Worm (Caenorhabditis elegans) whole organism, late embryonic: ENCODE measurements around the gene sdz-36.
"Not testable (repeated sequence)": the region's sequence is repeated elsewhere in the genome, so short reads cannot be mapped to it uniquely, and the experiment has no call there.

Experiments used
- C08G9.2 ChIP-seq: sonication (generic microtip); optimal IDR thresholded peaks from 2 replicates; lab custom pipeline; 2016; ENCODE audit warnings: mild to moderate bottlenecking, missing genetic modification characterization, moderate library complexity, missing compliant biosample characterization
- C38D4.7 ChIP-seq: fragments of 200-800 bp; sonication (Bioruptor generic); optimal IDR thresholded peaks from 2 replicates; lab custom pipeline; 2018; ENCODE audit warnings: mild to moderate bottlenecking, missing genetic modification characterization, moderate library complexity, missing compliant biosample characterization
- K02D7.2 ChIP-seq: sonication (generic microtip); optimal IDR thresholded peaks from 2 replicates; lab custom pipeline; 2017; ENCODE audit warnings: mild to moderate bottlenecking, missing genetic modification characterization, missing compliant biosample characterization
- K09A11.1 ChIP-seq: sonication (generic microtip); optimal IDR thresholded peaks from 2 replicates; lab custom pipeline; 2017; ENCODE audit warnings: antibody characterized with exemption, mild to moderate bottlenecking, missing genetic modification characterization, missing compliant biosample characterization; ENCODE audit not compliant: insufficient read depth
- Y22D7AL.16 ChIP-seq: sonication (generic microtip); optimal IDR thresholded peaks from 2 replicates; lab custom pipeline; 2016; ENCODE audit warnings: missing genetic modification characterization, missing compliant biosample characterization
- ahr-1 ChIP-seq: sonication (generic microtip); optimal IDR thresholded peaks from 2 replicates; lab custom pipeline; 2016; ENCODE audit warnings: missing genetic modification characterization, missing compliant biosample characterization
- ceh-14 ChIP-seq: sonication (generic microtip); optimal IDR thresholded peaks from 2 replicates; lab custom pipeline; 2016; ENCODE audit warnings: missing genotype, missing genetic modification characterization, missing compliant biosample characterization
- ceh-18 ChIP-seq: sonication (generic microtip); optimal IDR thresholded peaks from 2 replicates; lab custom pipeline; 2016; ENCODE audit warnings: missing genetic modification characterization, missing compliant biosample characterization
- ceh-2 ChIP-seq: sonication (generic microtip); optimal IDR thresholded peaks from 2 replicates; lab custom pipeline; 2016; ENCODE audit warnings: missing genotype, missing genetic modification characterization, missing compliant biosample characterization
- ceh-31 ChIP-seq: sonication (generic microtip); optimal IDR thresholded peaks from 2 replicates; lab custom pipeline; 2016; ENCODE audit warnings: missing genetic modification characterization, missing compliant biosample characterization
- ceh-34 ChIP-seq: sonication (generic microtip); optimal IDR thresholded peaks from 2 replicates; lab custom pipeline; 2016; ENCODE audit warnings: mild to moderate bottlenecking, missing genetic modification characterization, missing compliant biosample characterization
- ceh-45 ChIP-seq: fragments of 200-800 bp; sonication (Bioruptor generic); IDR thresholded peaks from 2 replicates; pipeline ENCODE4 v1.3.6; 2022; ENCODE audit warnings: missing genetic modification reagents, missing genetic modification characterization, missing compliant biosample characterization
- ceh-6 ChIP-seq: fragments of 200-800 bp; sonication (Bioruptor generic); optimal IDR thresholded peaks from 2 replicates; lab custom pipeline; 2018; ENCODE audit warnings: mild to moderate bottlenecking, missing genetic modification characterization, missing compliant biosample characterization
- che-1 ChIP-seq: sonication (generic microtip); optimal IDR thresholded peaks from 2 replicates; lab custom pipeline; 2016; ENCODE audit warnings: mild to moderate bottlenecking, missing genetic modification characterization, missing compliant biosample characterization
- elt-2 ChIP-seq: sonication (generic microtip); optimal IDR thresholded peaks from 2 replicates; lab custom pipeline; 2016; ENCODE audit warnings: missing genetic modification reagents, missing genetic modification characterization, missing compliant biosample characterization
- elt-4 ChIP-seq: sonication (generic microtip); optimal IDR thresholded peaks from 2 replicates; lab custom pipeline; 2016; ENCODE audit warnings: missing genetic modification characterization, missing compliant biosample characterization
- eyg-1 ChIP-seq: sonication (generic microtip); optimal IDR thresholded peaks from 2 replicates; lab custom pipeline; 2016; ENCODE audit warnings: missing genotype, missing genetic modification characterization, missing compliant biosample characterization
- fax-1 ChIP-seq: sonication (generic microtip); optimal IDR thresholded peaks from 2 replicates; lab custom pipeline; 2016; ENCODE audit warnings: missing genotype, missing genetic modification characterization, missing compliant biosample characterization
- fkh-10 ChIP-seq: fragments of 150-350 bp; optimal IDR thresholded peaks from 2 replicates; lab custom pipeline; 2014; ENCODE audit warnings: missing biosample characterization, missing genetic modification reagents, missing genetic modification characterization
- fkh-6 ChIP-seq: sonication (generic microtip); optimal IDR thresholded peaks from 2 replicates; lab custom pipeline; 2016; ENCODE audit warnings: missing genetic modification characterization, missing compliant biosample characterization
- gmeb-2 ChIP-seq: sonication (generic microtip); optimal IDR thresholded peaks from 2 replicates; lab custom pipeline; 2016; ENCODE audit warnings: missing genetic modification characterization, inconsistent platforms, missing compliant biosample characterization
- hlh-13 ChIP-seq: fragments of 200-800 bp; sonication (Bioruptor generic); optimal IDR thresholded peaks from 2 replicates; lab custom pipeline; 2018; ENCODE audit warnings: mild to moderate bottlenecking, missing genetic modification characterization, missing compliant biosample characterization
- hlh-15 ChIP-seq: sonication (generic microtip); optimal IDR thresholded peaks from 2 replicates; lab custom pipeline; 2016; ENCODE audit warnings: missing genetic modification characterization, missing compliant biosample characterization
- hlh-30 ChIP-seq: sonication (generic microtip); optimal IDR thresholded peaks from 2 replicates; lab custom pipeline; 2017; ENCODE audit warnings: antibody characterized with exemption, missing genetic modification characterization, missing compliant biosample characterization; ENCODE audit not compliant: insufficient read depth
- hlh-8 ChIP-seq: sonication (generic microtip); optimal IDR thresholded peaks from 2 replicates; lab custom pipeline; 2016; ENCODE audit warnings: missing genotype, missing genetic modification characterization, missing compliant biosample characterization
- lim-6 ChIP-seq: sonication (generic microtip); optimal IDR thresholded peaks from 2 replicates; lab custom pipeline; 2016; ENCODE audit warnings: missing genetic modification characterization, missing compliant biosample characterization
- madf-2 ChIP-seq: sonication (generic microtip); optimal IDR thresholded peaks from 2 replicates; lab custom pipeline; 2017; ENCODE audit warnings: missing genetic modification characterization, missing compliant biosample characterization
- mec-3 ChIP-seq: sonication (generic microtip); optimal IDR thresholded peaks from 2 replicates; lab custom pipeline; 2016; ENCODE audit warnings: borderline replicate concordance, missing genetic modification characterization, missing compliant biosample characterization
- nhr-11 ChIP-seq: fragments of 150-350 bp; optimal IDR thresholded peaks from 2 replicates; lab custom pipeline; 2014; ENCODE audit warnings: missing biosample characterization, missing genetic modification characterization
- nhr-232 ChIP-seq: sonication (generic microtip); optimal IDR thresholded peaks from 2 replicates; lab custom pipeline; 2016; ENCODE audit warnings: missing genetic modification characterization, missing compliant biosample characterization
- odd-2 ChIP-seq: sonication (generic microtip); optimal IDR thresholded peaks from 2 replicates; lab custom pipeline; 2017; ENCODE audit warnings: antibody characterized with exemption, mild to moderate bottlenecking, missing genetic modification characterization, missing compliant biosample characterization
- pha-2 ChIP-seq: sonication (generic microtip); optimal IDR thresholded peaks from 2 replicates; lab custom pipeline; 2017; ENCODE audit warnings: mild to moderate bottlenecking, missing genetic modification characterization, missing compliant biosample characterization
- pha-4 ChIP-seq: fragments of 150-350 bp; optimal IDR thresholded peaks from 2 replicates; lab custom pipeline; 2018; ENCODE audit warnings: missing biosample characterization, missing genetic modification reagents, missing genetic modification characterization
- rnt-1 ChIP-seq: sonication (generic microtip); optimal IDR thresholded peaks from 2 replicates; lab custom pipeline; 2016; ENCODE audit warnings: missing genetic modification characterization, missing compliant biosample characterization
- sox-4 ChIP-seq: sonication (generic microtip); optimal IDR thresholded peaks from 2 replicates; lab custom pipeline; 2017; ENCODE audit warnings: mild to moderate bottlenecking, missing genetic modification characterization, inconsistent platforms, missing compliant biosample characterization
- syd-9 ChIP-seq: sonication (generic microtip); optimal IDR thresholded peaks from 2 replicates; lab custom pipeline; 2016; ENCODE audit warnings: mild to moderate bottlenecking, missing genetic modification characterization, moderate library complexity, missing compliant biosample characterization
- ttx-3 ChIP-seq: sonication (generic microtip); optimal IDR thresholded peaks from 2 replicates; lab custom pipeline; 2016; ENCODE audit warnings: missing genetic modification reagents, missing genetic modification characterization, missing compliant biosample characterization
- unc-3 ChIP-seq, 2 experiments: fragments of 200-800 bp in 1 of 2; sonication (Bioruptor generic) in 1 of 2; sonication (generic microtip) in 1 of 2; conservative IDR thresholded peaks in 1 of 2; optimal IDR thresholded peaks in 1 of 2; 2 replicates each; pipeline versions ENCODE4 v1.3.6 to Lab custom; 2016 to 2022; ENCODE audit warnings: missing compliant biosample characterization in 2 of 2, missing genetic modification characterization in 2 of 2, missing genetic modification reagents in 1 of 2
- unc-42 ChIP-seq: sonication (generic microtip); optimal IDR thresholded peaks from 2 replicates; lab custom pipeline; 2016; ENCODE audit warnings: missing genotype, missing genetic modification characterization, missing compliant biosample characterization
- zip-5 ChIP-seq: sonication (generic microtip); optimal IDR thresholded peaks from 2 replicates; lab custom pipeline; 2016; ENCODE audit warnings: missing genetic modification characterization, missing compliant biosample characterization
- ztf-16 ChIP-seq: sonication (generic microtip); optimal IDR thresholded peaks from 2 replicates; lab custom pipeline; 2017; ENCODE audit warnings: missing genetic modification characterization, missing compliant biosample characterization

Gene sdz-36

DNA sequence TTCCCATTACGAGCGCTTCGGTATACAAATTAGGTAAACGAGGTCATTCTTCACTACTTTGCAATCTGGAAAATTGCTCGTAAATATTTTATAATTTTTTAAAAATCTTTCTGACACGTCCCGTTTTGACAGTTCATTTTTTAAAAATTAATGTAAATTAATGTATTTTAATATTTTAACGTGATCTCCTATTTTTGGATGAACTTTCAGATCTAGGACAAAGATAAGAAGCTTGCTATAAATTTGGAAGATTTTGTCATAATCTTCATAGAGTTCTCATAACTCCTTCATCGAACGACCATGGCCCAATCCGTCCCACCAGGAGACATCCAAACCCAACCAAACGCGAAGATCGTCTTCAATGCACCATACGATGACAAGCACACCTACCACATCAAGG is 2.0 kb upstream of the sdz-36 start, which contains the start of gene msp-76:
msp-76 (plus strand) TSS at position 301 of the 400 bp plus-strand sequence.
- not testable (repeated sequence) for TF ChIP-seq hlh-13; syd-9 (tag; lab: Kevin White, UChicago); ceh-34

DNA sequence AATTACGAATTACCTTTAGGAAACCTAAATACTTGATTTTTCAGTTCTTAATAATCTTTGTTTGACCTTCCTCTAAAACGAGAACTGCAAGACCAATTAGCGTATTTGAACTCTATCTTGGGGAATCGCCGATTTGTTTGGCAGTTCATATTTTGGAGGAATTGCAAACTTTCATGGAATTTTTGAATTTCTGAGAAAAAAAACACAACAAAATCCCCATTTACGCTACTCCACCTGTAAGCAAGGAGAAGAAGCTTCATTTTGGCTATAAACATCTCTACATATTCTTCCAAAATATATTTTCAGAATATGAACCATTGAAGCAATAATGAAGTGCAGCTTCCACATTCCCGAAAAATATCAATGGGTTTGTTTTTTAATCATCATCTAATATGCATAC is 2.1 kb downstream of the sdz-36 start, which contains the start of gene twk-9:
twk-9 (plus strand) TSS at position 301 of the 400 bp plus-strand sequence.
- TF ChIP-seq rnt-1 (no peak), K09A11.1 (tag; lab: Kevin White, UChicago) (no peak), syd-9 (tag; lab: Kevin White, UChicago) (no peak)
- TF ChIP-seq, all 69 proteins: peak for 0

- no peak for TF ChIP-seq mec-3 (tag; lab: Kevin White, UChicago)
- TF ChIP-seq madf-2 (tag; lab: Kevin White, UChicago) = no peak
- TF ChIP-seq lim-6 (tag; lab: Kevin White, UChicago) = no peak
- TF ChIP-seq unc-42 = no peak
- TF ChIP-seq C38D4.7 (GFP tag; lab: Kevin White, UChicago) = no peak
- no peak for TF ChIP-seq pha-4
- TF ChIP-seq che-1 (tag; lab: Kevin White, UChicago) = no peak
- no peak for TF ChIP-seq ceh-45 (GFP tag; lab: Robert Waterston, UW)
- no peak for TF ChIP-seq ceh-18
- TF ChIP-seq sox-4 = no peak
- TF ChIP-seq rnt-1 = no peak
- no peak for TF ChIP-seq hlh-8 (tag; lab: Kevin White, UChicago)
- no peak for TF ChIP-seq ztf-16 (tag; lab: Kevin White, UChicago)
- no peak for TF ChIP-seq odd-2 (tag; lab: Kevin White, UChicago)
- TF ChIP-seq nhr-11 (tag; lab: Kevin White, UChicago) = no peak
- TF ChIP-seq ttx-3 (tag; lab: Kevin White, UChicago) = no peak
- TF ChIP-seq hlh-30 (tag; lab: Kevin White, UChicago) = no peak
- TF ChIP-seq ceh-14 (tag; lab: Kevin White, UChicago) = no peak
These were observed 5.8 kb downstream of the sdz-36 start for ce11 chrIV:9696513-9696912.

DNA sequence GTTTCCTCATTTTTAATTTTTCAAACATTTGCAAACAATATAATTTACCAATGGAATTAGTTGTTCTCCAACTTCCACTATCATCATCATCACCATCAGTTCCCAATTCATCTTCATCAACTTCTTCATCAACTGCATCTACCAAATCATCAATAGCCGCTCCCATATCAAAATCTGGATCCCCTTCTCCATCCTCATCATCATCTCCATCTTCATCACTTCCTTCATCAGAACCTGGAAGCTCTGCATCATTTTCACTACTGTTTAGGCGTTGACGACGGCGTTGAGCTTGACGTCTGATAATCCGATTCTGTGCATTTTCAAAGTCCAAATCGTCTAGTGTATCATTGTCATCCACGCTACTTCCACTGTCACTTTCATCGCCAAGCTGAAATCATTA is 7.1 kb downstream of the sdz-36 start:
- TF ChIP-seq eyg-1 (tag; lab: Kevin White, UChicago) (no peak), rnt-1 (no peak), sox-4 (no peak), che-1 (tag; lab: Kevin White, UChicago) (no peak), hlh-15 (tag; lab: Kevin White, UChicago) (no peak), ceh-6 (GFP tag; lab: Kevin White, UChicago) (no peak), pha-2 (no peak), unc-42 (no peak), hlh-13 (no peak), ceh-31 (no peak), fax-1 (tag; lab: Kevin White, UChicago) (no peak), fkh-6 (tag; lab: Kevin White, UChicago) (no peak), elt-4 (tag; lab: Kevin White, UChicago) (no peak), ceh-2 (tag; lab: Kevin White, UChicago) (no peak), odd-2 (tag; lab: Kevin White, UChicago) (no peak)

- TF ChIP-seq ahr-1 (tag; lab: Kevin White, UChicago) (no peak), nhr-232 (tag; lab: Kevin White, UChicago) (no peak), fkh-10 (GFP tag; lab: Kevin White, UChicago) (no peak), madf-2 (tag; lab: Kevin White, UChicago) (no peak), C08G9.2 (tag; lab: Kevin White, UChicago) (no peak), K02D7.2 (tag; lab: Kevin White, UChicago) (no peak), unc-3 (GFP tag; conservative IDR thresholded peaks at IDR 0.05; lab: Robert Waterston, UW) (no peak), unc-3 (tag; optimal IDR thresholded peaks at IDR 0.05; lab: Kevin White, UChicago) (no peak), rnt-1 (no peak), elt-2 (tag; lab: Kevin White, UChicago) (no peak), gmeb-2 (tag; lab: Kevin White, UChicago) (no peak), ceh-34 (no peak), Y22D7AL.16 (tag; lab: Kevin White, UChicago) (no peak), unc-42 (no peak), zip-5 (no peak)
These were observed 8.3 kb downstream of the sdz-36 start for ce11 chrIV:9699062-9699461.
